Worm (Caenorhabditis elegans) whole organism, young adult: ENCODE data around the gene msp-33.

Experiments
- B0261.1 ChIP-seq: sonication (generic microtip); optimal IDR thresholded peaks from 2 replicates; lab custom pipeline; 2016; ENCODE audit warnings: mild to moderate bottlenecking, missing genetic modification characterization, moderate library complexity, missing compliant biosample characterization
- Y53G8AR.9 ChIP-seq: fragments of 200-800 bp; sonication (Bioruptor generic); conservative IDR thresholded peaks from 2 replicates; pipeline ENCODE4 v1.3.6; 2022; ENCODE audit warnings: missing genetic modification reagents, missing genetic modification characterization, missing compliant biosample characterization
- ceh-58 ChIP-seq: fragments of 200-800 bp; sonication (Bioruptor generic); IDR thresholded peaks from 2 replicates; pipeline ENCODE4 v1.3.6; 2022; ENCODE audit warnings: missing genetic modification characterization, missing compliant biosample characterization
- egl-18 ChIP-seq: fragments of 200-800 bp; sonication (Bioruptor generic); IDR thresholded peaks from 2 replicates; pipeline ENCODE4 v1.3.6; 2022; ENCODE audit warnings: missing genetic modification reagents, missing genetic modification characterization, missing compliant biosample characterization
- lin-26 ChIP-seq: fragments of 200-800 bp; sonication (Bioruptor generic); IDR thresholded peaks from 2 replicates; pipeline ENCODE4 v1.3.6; 2022; ENCODE audit warnings: missing genetic modification reagents, missing genetic modification characterization, missing compliant biosample characterization
- lin-35 ChIP-seq, 3 experiments: fragments of 150-350 bp in 2 of 3; sonication (generic microtip) in 1 of 3; optimal IDR thresholded peaks; 2 replicates each; lab custom pipeline; 2014 to 2018; ENCODE audit warnings: missing biosample characterization in 3 of 3, missing genetic modification characterization in 3 of 3, missing genetic modification reagents in 3 of 3
- lin-54 ChIP-seq: fragments of 200-800 bp; sonication (Bioruptor generic); optimal IDR thresholded peaks from 2 replicates; lab custom pipeline; 2018; ENCODE audit warnings: mild to moderate bottlenecking, missing genetic modification characterization, missing compliant biosample characterization
- nfya-2 ChIP-seq: fragments of 200-800 bp; sonication (Bioruptor generic); IDR thresholded peaks from 2 replicates; pipeline ENCODE4 v1.3.6; 2022; ENCODE audit warnings: missing genetic modification reagents, missing genetic modification characterization, missing compliant biosample characterization
- unc-62 ChIP-seq: fragments of 150-350 bp; optimal IDR thresholded peaks from 2 replicates; lab custom pipeline; 2014; ENCODE audit warnings: missing biosample characterization, missing genetic modification reagents, missing genetic modification characterization
- xnd-1 ChIP-seq: sonication (generic microtip); optimal IDR thresholded peaks from 2 replicates; lab custom pipeline; 2016; ENCODE audit warnings: missing genotype, missing genetic modification reagents, missing genetic modification characterization, missing compliant biosample characterization
- ztf-28 ChIP-seq: fragments of 200-800 bp; sonication (Bioruptor generic); IDR thresholded peaks from 2 replicates; pipeline ENCODE4 v1.3.6; 2022; ENCODE audit warnings: missing genetic modification reagents, missing genetic modification characterization, missing compliant biosample characterization

- TF ChIP-seq lin-26 (no peak), xnd-1 (tag; lab: Kevin White, UChicago) (no peak), unc-62 (no peak), ztf-28 (GFP tag; lab: Robert Waterston, UW) (no peak), lin-54 (GFP tag; lab: Kevin White, UChicago) (no peak), egl-18 (GFP tag; lab: Robert Waterston, UW) (no peak), Y53G8AR.9 (GFP tag; lab: Robert Waterston, UW) (no peak), lin-35 (GFP tag; optimal IDR thresholded peaks at IDR 0.05; lab: Kevin White, UChicago) (no peak), nfya-2 (GFP tag; lab: Robert Waterston, UW) (no peak), ceh-58 (GFP tag; lab: Robert Waterston, UW) (no peak), B0261.1 (tag; lab: Kevin White, UChicago) (no peak)
Measured at ce11 chrII:4855489-4855888, 37.0 kb downstream of the msp-33 start.
